Worm (Caenorhabditis elegans): ENCODE measurements around the gene nhr-251.

ce11 chrV:552406-552805, 47.9 kb upstream of the nhr-251 start:
- TF ChIP-seq dve-1 (tag; optimal IDR thresholded peaks at IDR 0.05; ENCODE audit: insufficient read depth) (no peak), ama-1 (optimal IDR thresholded peaks at IDR 0.05) (no peak), R02D3.7 (tag; optimal IDR thresholded peaks at IDR 0.05) (no peak), ztf-11 (tag; optimal IDR thresholded peaks at IDR 0.05) (no peak), F49E8.2 (tag; optimal IDR thresholded peaks at IDR 0.05; ENCODE audit: borderline replicate concordance) (no peak), nhr-237 (tag; optimal IDR thresholded peaks at IDR 0.05) (no peak), nhr-102 (tag; optimal IDR thresholded peaks at IDR 0.05) (no peak), lsy-2 (tag; optimal IDR thresholded peaks at IDR 0.05) (no peak), nhr-28 (tag; optimal IDR thresholded peaks at IDR 0.05) (no peak), zag-1 (tag; optimal IDR thresholded peaks at IDR 0.05) (no peak), mdt-29 (GFP tag; IDR thresholded peaks at IDR 0.05) (no peak)
